Worm (Caenorhabditis elegans) whole organism, young adult: Measurements from ENCODE around the gene T04F3.5.
A peak's percentile ranks its signal among the peaks of the same experiment; 100 is the strongest.

Experiments used
- B0035.1 ChIP-seq: sonication (generic microtip); optimal IDR thresholded peaks from 2 replicates; lab custom pipeline; 2016; ENCODE audit warnings: missing genetic modification characterization, mild to moderate bottlenecking, missing compliant biosample characterization, missing genotype, missing genetic modification reagents
- B0261.1 ChIP-seq: sonication (generic microtip); optimal IDR thresholded peaks from 2 replicates; lab custom pipeline; 2016; ENCODE audit warnings: mild to moderate bottlenecking, missing genetic modification characterization, moderate library complexity, missing compliant biosample characterization
- B0336.3 ChIP-seq: fragments of 200-800 bp; sonication (Bioruptor generic); IDR thresholded peaks from 2 replicates; pipeline ENCODE4 v1.3.6; 2022; ENCODE audit warnings: missing genetic modification characterization, missing compliant biosample characterization
- C06A6.2 ChIP-seq: fragments of 200-800 bp; sonication (Bioruptor generic); conservative IDR thresholded peaks from 2 replicates; pipeline ENCODE4 v1.3.6; 2022; ENCODE audit warnings: missing genetic modification characterization, missing compliant biosample characterization
- F22D6.2 ChIP-seq: sonication (generic microtip); optimal IDR thresholded peaks from 2 replicates; lab custom pipeline; 2016; ENCODE audit warnings: mild to moderate bottlenecking, missing genetic modification characterization, missing compliant biosample characterization
- F33H1.4 ChIP-seq: fragments of 200-800 bp; sonication (Bioruptor generic); IDR thresholded peaks from 2 replicates; pipeline ENCODE4 v1.3.6; 2022; ENCODE audit warnings: missing genetic modification reagents, missing genetic modification characterization, missing compliant biosample characterization
- F55B11.4 ChIP-seq: sonication (generic microtip); optimal IDR thresholded peaks from 2 replicates; lab custom pipeline; 2016; ENCODE audit warnings: missing compliant biosample characterization, missing genetic modification characterization, borderline replicate concordance; ENCODE audit not compliant: insufficient read depth
- T07F8.4 ChIP-seq: sonication (generic microtip); optimal IDR thresholded peaks from 2 replicates; lab custom pipeline; 2016; ENCODE audit warnings: mild to moderate bottlenecking, missing genetic modification characterization, moderate library complexity, missing compliant biosample characterization
- Y53G8AR.9 ChIP-seq: fragments of 200-800 bp; sonication (Bioruptor generic); conservative IDR thresholded peaks from 2 replicates; pipeline ENCODE4 v1.3.6; 2022; ENCODE audit warnings: missing genetic modification reagents, missing genetic modification characterization, missing compliant biosample characterization
- Y56A3A.18 ChIP-seq: fragments of 200-800 bp; sonication (Bioruptor generic); IDR thresholded peaks from 2 replicates; pipeline ENCODE4 v1.3.6; 2022; ENCODE audit warnings: missing genetic modification reagents, missing genetic modification characterization, missing compliant biosample characterization
- aptf-3 ChIP-seq: fragments of 200-800 bp; sonication (Bioruptor generic); IDR thresholded peaks from 2 replicates; pipeline ENCODE4 v1.3.6; 2022; ENCODE audit warnings: missing genetic modification characterization, missing compliant biosample characterization
- attf-5 ChIP-seq: fragments of 200-800 bp; sonication (Bioruptor generic); optimal IDR thresholded peaks from 2 replicates; lab custom pipeline; 2018; ENCODE audit warnings: mild to moderate bottlenecking, missing genetic modification characterization, missing compliant biosample characterization
- bed-2 ChIP-seq: fragments of 200-800 bp; sonication (Bioruptor generic); IDR thresholded peaks from 2 replicates; pipeline ENCODE4 v1.3.6; 2022; ENCODE audit warnings: missing genetic modification reagents, missing genetic modification characterization, missing compliant biosample characterization
- ccch-3 ChIP-seq: fragments of 200-800 bp; sonication (Bioruptor generic); optimal IDR thresholded peaks from 2 replicates; lab custom pipeline; 2018; ENCODE audit warnings: mild to moderate bottlenecking, missing genetic modification characterization, missing compliant biosample characterization
- cebp-2 ChIP-seq: fragments of 200-800 bp; sonication (Bioruptor generic); IDR thresholded peaks from 2 replicates; pipeline ENCODE4 v1.3.6; 2022; ENCODE audit warnings: missing genetic modification characterization, missing compliant biosample characterization
- ceh-40 ChIP-seq: fragments of 200-800 bp; sonication (Bioruptor generic); IDR thresholded peaks from 2 replicates; pipeline ENCODE4 v1.3.6; 2022; ENCODE audit warnings: missing genetic modification characterization, missing compliant biosample characterization
- ceh-58 ChIP-seq: fragments of 200-800 bp; sonication (Bioruptor generic); IDR thresholded peaks from 2 replicates; pipeline ENCODE4 v1.3.6; 2022; ENCODE audit warnings: missing genetic modification characterization, missing compliant biosample characterization
- ceh-79 ChIP-seq: sonication (generic microtip); optimal IDR thresholded peaks from 2 replicates; lab custom pipeline; 2017; ENCODE audit warnings: mild to moderate bottlenecking, missing genetic modification characterization, missing compliant biosample characterization
- ceh-91 ChIP-seq: fragments of 200-800 bp; sonication (Bioruptor generic); IDR thresholded peaks from 2 replicates; pipeline ENCODE4 v1.3.6; 2022; ENCODE audit warnings: missing genetic modification reagents, missing genetic modification characterization, missing compliant biosample characterization
- dpl-1 ChIP-seq: fragments of 150-350 bp; optimal IDR thresholded peaks from 2 replicates; lab custom pipeline; 2014; ENCODE audit warnings: missing biosample characterization, missing genetic modification reagents, missing genetic modification characterization
- efl-1 ChIP-seq: fragments of 150-350 bp; optimal IDR thresholded peaks from 2 replicates; lab custom pipeline; 2014; ENCODE audit warnings: missing biosample characterization, missing genetic modification reagents, missing genetic modification characterization
- hlh-12 ChIP-seq: sonication (generic microtip); optimal IDR thresholded peaks from 2 replicates; lab custom pipeline; 2016; ENCODE audit warnings: missing genetic modification characterization, missing compliant biosample characterization
- hmg-1.2 ChIP-seq: fragments of 200-800 bp; sonication (Bioruptor generic); IDR thresholded peaks from 2 replicates; pipeline ENCODE4 v1.3.6; 2022; ENCODE audit warnings: missing genetic modification reagents, missing genetic modification characterization, missing compliant biosample characterization
- hsf-1 ChIP-seq: fragments of 200-800 bp; sonication (Bioruptor generic); IDR thresholded peaks from 2 replicates; pipeline ENCODE4 v1.3.6; 2022; ENCODE audit warnings: missing genetic modification reagents, missing genetic modification characterization, missing compliant biosample characterization
- let-526 ChIP-seq: fragments of 200-800 bp; sonication (Bioruptor generic); IDR thresholded peaks from 2 replicates; pipeline ENCODE4 v1.3.6; 2022; ENCODE audit warnings: missing genetic modification reagents, missing genetic modification characterization, missing compliant biosample characterization
- lin-35 ChIP-seq, 3 experiments: fragments of 150-350 bp in 2 of 3; sonication (generic microtip) in 1 of 3; optimal IDR thresholded peaks; 2 replicates each; lab custom pipeline; 2014 to 2018; ENCODE audit warnings: missing biosample characterization in 3 of 3, missing genetic modification characterization in 3 of 3, missing genetic modification reagents in 3 of 3
- lin-40 ChIP-seq: sonication (generic microtip); optimal IDR thresholded peaks from 2 replicates; lab custom pipeline; 2016; ENCODE audit warnings: missing genetic modification characterization, mild to moderate bottlenecking, missing compliant biosample characterization, missing genotype, missing genetic modification reagents
- lin-54 ChIP-seq: fragments of 200-800 bp; sonication (Bioruptor generic); optimal IDR thresholded peaks from 2 replicates; lab custom pipeline; 2018; ENCODE audit warnings: mild to moderate bottlenecking, missing genetic modification characterization, missing compliant biosample characterization
- lsl-1 ChIP-seq: fragments of 200-800 bp; sonication (Bioruptor generic); optimal IDR thresholded peaks from 2 replicates; lab custom pipeline; 2018; ENCODE audit warnings: mild to moderate bottlenecking, missing genetic modification characterization, moderate library complexity, missing compliant biosample characterization
- madf-10 ChIP-seq: sonication (generic microtip); optimal IDR thresholded peaks from 2 replicates; lab custom pipeline; 2016; ENCODE audit warnings: mild to moderate bottlenecking, missing genetic modification characterization, missing compliant biosample characterization
- madf-6 ChIP-seq: fragments of 200-800 bp; sonication (Bioruptor generic); IDR thresholded peaks from 2 replicates; pipeline ENCODE4 v1.3.6; 2022; ENCODE audit warnings: missing genetic modification reagents, missing genetic modification characterization, missing compliant biosample characterization
- madf-8 ChIP-seq: fragments of 200-800 bp; sonication (Bioruptor generic); conservative IDR thresholded peaks from 2 replicates; pipeline ENCODE4 v1.3.6; 2022; ENCODE audit warnings: missing genetic modification reagents, missing genetic modification characterization, missing compliant biosample characterization
- mcd-1 ChIP-seq: fragments of 200-800 bp; sonication (Bioruptor generic); IDR thresholded peaks from 2 replicates; pipeline ENCODE4 v1.3.6; 2022; ENCODE audit warnings: missing genetic modification reagents, missing genetic modification characterization, missing compliant biosample characterization
- mes-4 ChIP-seq: sonication (generic microtip); optimal IDR thresholded peaks from 2 replicates; lab custom pipeline; 2016; ENCODE audit warnings: missing genotype, missing genetic modification characterization, missing compliant biosample characterization
- nhr-80 ChIP-seq: sonication (generic microtip); optimal IDR thresholded peaks from 2 replicates; lab custom pipeline; 2016; ENCODE audit warnings: missing genetic modification characterization, missing compliant biosample characterization
- pbrm-1 ChIP-seq: fragments of 200-800 bp; sonication (Bioruptor generic); IDR thresholded peaks from 2 replicates; pipeline ENCODE4 v1.3.6; 2022; ENCODE audit warnings: missing genetic modification reagents, missing genetic modification characterization, missing compliant biosample characterization
- repo-1 ChIP-seq: sonication (generic microtip); optimal IDR thresholded peaks from 2 replicates; lab custom pipeline; 2017; ENCODE audit warnings: mild to moderate bottlenecking, missing genetic modification characterization, missing compliant biosample characterization
- snpc-1.3 ChIP-seq: sonication (generic microtip); optimal IDR thresholded peaks from 2 replicates; lab custom pipeline; 2017; ENCODE audit warnings: missing genetic modification characterization, mild to moderate bottlenecking, missing compliant biosample characterization, antibody characterized with exemption, moderate library complexity, missing genotype, missing genetic modification reagents; ENCODE audit not compliant: insufficient read depth
- snpc-4 ChIP-seq, 5 experiments: fragments of 150-350 bp in 1 of 5; sonication (generic microtip) in 4 of 5; optimal IDR thresholded peaks; 2 replicates each; lab custom pipeline; 2014 to 2018; ENCODE audit warnings: missing genetic modification characterization in 5 of 5, missing biosample characterization in 3 of 5, antibody characterized with exemption in 2 of 5, mild to moderate bottlenecking in 2 of 5, missing compliant biosample characterization in 2 of 5, missing genotype in 2 of 5, moderate library complexity in 2 of 5, missing genetic modification reagents in 1 of 5
- xnd-1 ChIP-seq: sonication (generic microtip); optimal IDR thresholded peaks from 2 replicates; lab custom pipeline; 2016; ENCODE audit warnings: missing genotype, missing genetic modification reagents, missing genetic modification characterization, missing compliant biosample characterization
- ztf-18 ChIP-seq: sonication (generic microtip); optimal IDR thresholded peaks from 2 replicates; lab custom pipeline; 2016; ENCODE audit warnings: missing genotype, mild to moderate bottlenecking, missing genetic modification characterization, missing compliant biosample characterization

Gene T04F3.5

ce11 chrV:11764373-11764954 is 4.0 kb downstream of the T04F3.5 start, which contains the start of the genes F55A11.1 and syx-5 (continued):
- TF ChIP-seq Y56A3A.18 (0 out of 2 replicates have a peak, but pooled peaks have one; percentile 71), madf-6 (GFP tag; lab: Robert Waterston, UW) (peak; percentile 72), dpl-1 (GFP tag; lab: Kevin White, UChicago) (peak; percentile 30), B0261.1 (tag; lab: Kevin White, UChicago) (no peak), bed-2 (GFP tag; lab: Robert Waterston, UW) (no peak), snpc-1.3 (tag; lab: Kevin White, UChicago) (no peak), xnd-1 (tag; lab: Kevin White, UChicago) (peak; percentile 39), mcd-1 (peak; percentile 80), ceh-40 (GFP tag; lab: Robert Waterston, UW) (no peak), B0336.3 (GFP tag; lab: Robert Waterston, UW) (peak; percentile 71), lin-54 (GFP tag; lab: Kevin White, UChicago) (peak; percentile 70), ceh-58 (GFP tag; lab: Robert Waterston, UW) (no peak), pbrm-1 (GFP tag; lab: Robert Waterston, UW) (peak; percentile 87), madf-10 (tag; lab: Kevin White, UChicago) (peak; percentile 54), hsf-1 (no peak), F55B11.4 (tag; lab: Kevin White, UChicago) (no peak), lin-40 (tag; lab: Kevin White, UChicago) (peak; percentile 95), lsl-1 (GFP tag; lab: Kevin White, UChicago) (peak; percentile 97), cebp-2 (no peak), hmg-1.2 (GFP tag; lab: Robert Waterston, UW) (peak; percentile 61), hlh-12 (tag; lab: Kevin White, UChicago) (no peak), B0035.1 (tag; lab: Kevin White, UChicago) (peak; percentile 7), F33H1.4 (peak; percentile 55), lin-35 (GFP tag; optimal IDR thresholded peaks at IDR 0.05; lab: Kevin White, UChicago) (peak in 1 of 3 experiments; percentile 69), mes-4 (tag; lab: Kevin White, UChicago) (no peak), efl-1 (GFP tag; lab: Kevin White, UChicago) (peak; percentile 33), attf-5 (GFP tag; lab: Kevin White, UChicago) (peak; percentile 67), ceh-79 (tag; lab: Kevin White, UChicago) (no peak), T07F8.4 (tag; lab: Kevin White, UChicago) (no peak), madf-8 (peak; percentile 34; the same call in 1 of the 2 replicates), F22D6.2 (tag; lab: Kevin White, UChicago) (peak; percentile 34), repo-1 (peak; percentile 92), snpc-4 (GFP tag; optimal IDR thresholded peaks at IDR 0.05; lab: Kevin White, UChicago) (no peak), snpc-4 (tag; optimal IDR thresholded peaks at IDR 0.05; lab: Kevin White, UChicago) (peak; percentile 2 to 82 (median 52)), C06A6.2 (0 out of 2 replicates have a peak, but pooled peaks have one; percentile 51), nhr-80 (tag; lab: Kevin White, UChicago) (peak; percentile 63), aptf-3 (no peak), ccch-3 (GFP tag; lab: Kevin White, UChicago) (no peak), Y53G8AR.9 (GFP tag; lab: Robert Waterston, UW) (peak; percentile 23; the same call in 1 of the 2 replicates), ceh-91 (GFP tag; lab: Robert Waterston, UW) (no peak), let-526 (GFP tag; lab: Robert Waterston, UW) (no peak), ztf-18 (tag; lab: Kevin White, UChicago) (peak; percentile 45)
